Fruit fly (Drosophila melanogaster): ENCODE results near the gene CG5390.

DNA sequence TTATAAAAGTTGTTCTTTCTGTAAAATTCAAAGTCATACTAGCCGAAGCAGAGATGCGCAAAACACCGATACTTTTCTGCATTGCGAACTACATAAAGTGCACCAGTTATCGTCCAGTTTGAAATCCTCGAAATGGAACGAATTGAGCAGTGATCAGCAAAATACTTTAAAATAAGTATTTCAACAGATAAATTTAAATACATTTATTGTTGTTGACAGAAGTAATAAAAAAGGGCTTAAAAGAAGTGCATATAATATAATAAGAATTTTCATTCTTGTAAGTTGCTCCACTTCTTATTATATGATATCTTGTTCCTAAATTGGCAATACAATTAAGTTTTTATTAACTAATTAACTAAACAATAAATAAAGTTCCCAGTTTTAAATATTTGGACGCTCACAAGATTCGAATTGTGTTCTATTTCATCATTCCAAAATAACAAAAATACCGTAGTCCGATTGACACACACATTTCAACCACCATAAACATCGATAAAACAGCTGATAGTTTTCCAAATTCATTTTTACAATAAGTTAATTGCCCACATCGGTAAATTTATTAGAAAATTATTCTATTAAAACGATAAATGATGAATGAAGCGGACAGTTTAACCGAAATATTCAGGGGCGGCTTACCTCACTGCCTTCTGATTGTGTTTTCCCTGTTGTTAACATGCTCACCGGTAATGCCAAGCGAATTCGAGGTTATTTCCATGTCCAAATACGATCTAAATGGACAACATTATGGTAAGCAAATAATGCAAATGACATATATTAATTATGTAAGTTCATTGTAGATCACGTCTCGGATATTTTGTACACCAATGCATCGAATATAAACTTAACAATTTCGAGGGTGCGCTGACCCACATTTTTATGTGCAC, 8.2 kb upstream of the CG5390 start, which contains the start of the genes Usp14 and CG4972:
- no peak for TF ChIP-seq psq (optimal IDR thresholded peaks at IDR 0.05)
- no peak for TF ChIP-seq pan (optimal IDR thresholded peaks at IDR 0.05)
- TF ChIP-seq Dll (optimal IDR thresholded peaks at IDR 0.05) = no peak
- no peak for TF ChIP-seq EcR (GFP tag; optimal IDR thresholded peaks at IDR 0.05)
- no peak for TF ChIP-seq usp (GFP tag; optimal IDR thresholded peaks at IDR 0.05)
- TF ChIP-seq CG8478 (optimal IDR thresholded peaks at IDR 0.05) = no peak
